Worm (Caenorhabditis elegans): ENCODE measurements around the gene lido-10.
"Not testable (repeated sequence)": the region's sequence is repeated elsewhere in the genome, so short reads cannot be mapped to it uniquely, and the experiment has no call there.

lido-10 gene

DNA sequence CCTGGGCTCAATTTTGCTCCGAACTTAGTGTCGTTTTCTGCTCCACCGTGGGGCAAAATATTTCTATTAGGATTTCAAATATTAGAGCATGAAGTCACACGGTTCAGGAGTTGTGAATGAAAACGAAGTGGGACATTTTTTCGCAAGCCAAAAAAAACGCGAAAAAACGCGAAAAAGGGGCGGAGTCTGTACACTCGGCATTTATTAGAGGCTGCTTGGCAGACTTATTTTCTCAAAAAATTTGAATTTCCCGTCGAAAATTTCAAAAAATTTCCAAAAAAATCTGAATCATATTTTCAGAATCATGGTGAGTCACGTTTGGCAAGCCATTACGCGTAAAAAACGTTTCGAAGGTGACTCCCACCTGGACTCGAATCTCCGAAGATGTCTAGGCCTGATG lies 30.2 kb downstream of the lido-10 start, which contains the start of gene B0454.6:
Gene B0454.6, plus strand, starts transcription at position 301 of the 400 bp plus-strand sequence.
- TF ChIP-seq mls-2, ceh-39, lin-13 (tag; optimal IDR thresholded peaks at IDR 0.05): not testable (repeated sequence)

DNA sequence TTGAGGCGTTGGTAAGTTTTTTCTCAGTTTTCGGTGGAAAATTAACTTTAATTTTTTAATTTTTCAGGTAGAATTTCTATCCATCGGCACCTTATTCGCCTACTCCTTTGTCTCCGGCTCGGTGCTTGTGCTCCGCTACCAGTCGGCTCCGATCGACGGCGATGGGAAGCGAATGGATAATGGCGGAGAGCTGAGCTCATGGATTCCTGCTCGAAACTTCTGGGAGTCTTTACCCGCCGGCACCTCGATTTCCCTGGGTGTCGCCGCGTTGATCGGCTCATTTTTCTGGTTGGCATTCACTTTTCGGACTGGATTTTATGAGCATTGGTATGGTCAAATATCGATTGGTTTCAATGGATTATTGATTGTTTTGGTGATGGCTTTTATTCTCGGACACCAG lies 32.6 kb downstream of the lido-10 start:
- TF ChIP-seq blmp-1 (tag; optimal IDR thresholded peaks at IDR 0.05) (no peak), drap-1 (GFP tag; optimal IDR thresholded peaks at IDR 0.05) (no peak), lin-32 (GFP tag; optimal IDR thresholded peaks at IDR 0.05) (no peak), unc-62 (GFP tag; optimal IDR thresholded peaks at IDR 0.05) (no peak), nhr-12 (tag; optimal IDR thresholded peaks at IDR 0.05) (no peak), hlh-1 (tag; optimal IDR thresholded peaks at IDR 0.05) (no peak), ces-1 (GFP tag; optimal IDR thresholded peaks at IDR 0.05) (no peak), flh-1 (GFP tag; optimal IDR thresholded peaks at IDR 0.05) (no peak), pha-4 (tag; optimal IDR thresholded peaks at IDR 0.05) (no peak), nhr-2 (tag; optimal IDR thresholded peaks at IDR 0.05) (no peak), lin-13 (tag; optimal IDR thresholded peaks at IDR 0.05) (no peak), M03D4.4 (tag; optimal IDR thresholded peaks at IDR 0.05) (no peak), ceh-83 (GFP tag; optimal IDR thresholded peaks at IDR 0.05) (no peak), sem-2 (GFP tag; optimal IDR thresholded peaks at IDR 0.05) (no peak), elt-1 (tag; optimal IDR thresholded peaks at IDR 0.05; ENCODE audit: borderline replicate concordance, insufficient read depth) (no peak), elt-3 (tag; optimal IDR thresholded peaks at IDR 0.05) (no peak)

DNA sequence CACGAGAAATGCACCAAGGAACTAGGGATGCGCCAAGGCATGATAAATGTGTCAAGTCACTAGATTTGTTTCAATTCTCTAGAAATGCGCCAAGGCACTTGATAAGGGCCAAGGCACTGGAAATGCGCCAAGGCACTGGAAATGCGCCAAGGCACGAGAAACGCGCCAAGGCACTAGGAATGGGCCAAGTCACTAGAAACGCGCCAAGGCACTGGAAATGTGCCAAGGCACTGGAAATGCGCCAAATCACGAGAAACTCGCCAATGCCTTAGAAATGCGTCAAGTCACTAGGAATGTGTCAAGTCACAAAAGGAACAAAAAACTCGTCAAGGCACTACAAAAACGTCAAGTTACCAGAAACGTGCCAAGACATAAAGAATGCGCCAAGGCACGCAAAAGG lies 34.0 kb downstream of the lido-10 start:
- TF ChIP-seq tbx-8 (GFP tag; optimal IDR thresholded peaks at IDR 0.05) (no peak), snpc-4 (tag; optimal IDR thresholded peaks at IDR 0.05) (no peak), nhr-12 (tag; optimal IDR thresholded peaks at IDR 0.05) (no peak), nhr-28 (tag; optimal IDR thresholded peaks at IDR 0.05) (no peak), ces-1 (GFP tag; optimal IDR thresholded peaks at IDR 0.05) (no peak), drap-1 (GFP tag; optimal IDR thresholded peaks at IDR 0.05) (no peak), cnd-1 (tag; optimal IDR thresholded peaks at IDR 0.05) (no peak), lsy-2 (tag; optimal IDR thresholded peaks at IDR 0.05) (no peak), ztf-11 (tag; optimal IDR thresholded peaks at IDR 0.05) (no peak), M03D4.4 (tag; optimal IDR thresholded peaks at IDR 0.05) (no peak), flh-1 (GFP tag; optimal IDR thresholded peaks at IDR 0.05) (no peak), blmp-1 (tag; optimal IDR thresholded peaks at IDR 0.05) (no peak), elt-1 (tag; optimal IDR thresholded peaks at IDR 0.05; ENCODE audit: borderline replicate concordance, insufficient read depth) (no peak), ceh-83 (GFP tag; optimal IDR thresholded peaks at IDR 0.05) (no peak), sem-2 (GFP tag; optimal IDR thresholded peaks at IDR 0.05) (no peak), hlh-1 (tag; optimal IDR thresholded peaks at IDR 0.05) (no peak), bed-3 (GFP tag; optimal IDR thresholded peaks at IDR 0.05) (no peak), unc-120 (tag; optimal IDR thresholded peaks at IDR 0.05; ENCODE audit: poor library complexity, severe bottlenecking) (no peak), nhr-76 (tag; optimal IDR thresholded peaks at IDR 0.05) (no peak)

DNA sequence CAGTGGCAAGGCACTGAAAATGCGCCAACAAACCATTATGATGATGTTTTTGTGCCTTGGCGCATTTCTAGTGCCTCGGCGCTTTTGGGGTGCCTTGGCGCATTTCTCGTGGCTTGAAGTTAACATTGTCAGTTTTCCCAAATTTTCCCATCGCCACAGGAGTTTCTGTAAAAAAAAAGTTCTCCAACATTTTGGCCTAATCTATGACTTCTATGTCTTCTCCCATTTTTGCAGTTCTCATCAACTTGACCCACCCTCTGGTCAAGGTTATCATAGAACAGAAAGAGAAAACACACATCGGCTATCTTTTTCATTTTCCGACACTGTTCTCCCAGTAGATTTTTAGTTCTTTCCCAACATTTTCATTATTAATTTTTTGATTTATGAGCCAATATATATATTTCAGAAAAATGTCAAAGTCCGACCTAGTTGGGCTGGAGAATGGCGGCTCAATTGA lies 36.2 kb downstream of the lido-10 start, which contains the start of the genes B0454.26 and B0454.5:
Gene B0454.26, minus strand, starts transcription at position 101 of the 457 bp plus-strand sequence.
Gene B0454.5, plus strand, starts transcription at position 407 of the 457 bp plus-strand sequence.
- no peak for TF ChIP-seq pha-4 (tag; optimal IDR thresholded peaks at IDR 0.05)
- TF ChIP-seq nhr-28 (tag; optimal IDR thresholded peaks at IDR 0.05): no peak
- TF ChIP-seq mls-2 (tag; optimal IDR thresholded peaks at IDR 0.05): no peak
- TF ChIP-seq mep-1 (tag; optimal IDR thresholded peaks at IDR 0.05): no peak
- TF ChIP-seq blmp-1 (tag; optimal IDR thresholded peaks at IDR 0.05): no peak
- TF ChIP-seq nhr-237 (tag; optimal IDR thresholded peaks at IDR 0.05): no peak
- no peak for TF ChIP-seq snpc-4 (tag; optimal IDR thresholded peaks at IDR 0.05)
- no peak for TF ChIP-seq elt-3 (tag; optimal IDR thresholded peaks at IDR 0.05)
- TF ChIP-seq zip-8 (tag; optimal IDR thresholded peaks at IDR 0.05): no peak

DNA sequence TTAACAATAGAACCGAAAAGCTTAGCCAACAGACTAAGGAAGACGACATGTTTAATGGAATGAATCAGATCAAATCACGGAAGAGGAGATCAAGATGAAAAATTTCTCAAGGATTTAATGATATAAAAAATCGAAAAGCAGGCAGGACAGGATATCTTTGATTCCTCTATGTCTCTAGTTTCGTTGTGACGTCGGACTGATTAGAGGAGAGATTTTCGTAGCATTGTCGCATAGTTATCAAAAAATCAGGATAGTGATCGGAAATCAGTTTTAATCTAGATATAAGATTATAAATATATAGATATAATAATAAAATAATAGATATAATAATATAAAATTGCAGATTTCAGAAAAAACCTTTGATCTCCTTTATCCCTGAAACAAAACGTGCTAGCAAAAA lies 41.0 kb downstream of the lido-10 start, which contains the start of gene B0454.8:
Gene B0454.8, minus strand, starts transcription at position 101 of the 400 bp plus-strand sequence.
- TF ChIP-seq lin-32 (GFP tag; optimal IDR thresholded peaks at IDR 0.05): no peak
- TF ChIP-seq sptf-1 (tag; optimal IDR thresholded peaks at IDR 0.05): no peak

All from whole organism, mixed stage, embryonic.